Worm (Caenorhabditis elegans): ENCODE data around the gene mans-2.

DNA sequence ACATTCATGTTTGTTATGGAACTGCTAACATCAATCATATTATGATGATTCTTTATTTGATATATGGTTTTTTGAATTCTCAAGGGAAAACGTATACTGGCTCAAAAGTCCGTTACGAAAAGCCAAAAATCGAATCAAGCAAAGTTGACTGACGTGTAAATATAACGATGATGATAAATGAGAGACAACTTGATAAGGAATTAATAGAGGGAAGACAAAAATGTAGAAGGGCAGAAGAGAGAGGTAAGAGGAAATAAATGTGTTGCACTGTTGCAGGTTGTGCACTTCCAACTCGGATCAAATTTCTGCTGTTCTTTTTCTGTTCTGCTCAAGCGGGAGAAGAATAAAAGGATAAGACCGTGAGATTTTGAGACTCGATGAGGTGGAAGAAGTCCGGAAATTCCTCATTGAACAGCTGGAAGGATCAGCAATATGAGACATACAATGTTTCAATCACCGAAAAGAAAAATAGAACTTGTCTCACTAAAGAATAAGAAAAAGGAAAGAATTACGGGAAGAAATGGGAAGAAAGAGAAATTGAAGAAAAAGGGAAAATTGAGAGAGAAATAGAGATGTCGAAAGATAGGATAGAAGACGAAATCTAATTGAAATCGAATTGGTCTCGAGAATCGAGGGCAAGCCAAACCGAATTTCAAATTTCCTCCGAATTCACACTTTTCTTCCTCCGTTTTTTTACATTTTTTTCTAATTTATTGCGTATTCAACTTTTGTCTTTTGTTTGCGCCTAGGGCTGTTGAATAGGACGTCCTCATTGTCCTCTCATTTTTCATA lies 990 bp upstream of the mans-2 start:
- no peak for TF ChIP-seq pag-3 (tag; optimal IDR thresholded peaks at IDR 0.05; ENCODE audit: borderline replicate concordance)
- TF ChIP-seq nhr-11 (tag; optimal IDR thresholded peaks at IDR 0.05), result no peak
- no peak for TF ChIP-seq ama-1 (optimal IDR thresholded peaks at IDR 0.05)
- no peak for TF ChIP-seq pqm-1 (tag; optimal IDR thresholded peaks at IDR 0.05)
- no peak for TF ChIP-seq nfya-1 (tag; optimal IDR thresholded peaks at IDR 0.05)
- no peak for TF ChIP-seq ceh-24 (tag; optimal IDR thresholded peaks at IDR 0.05)
- no peak for TF ChIP-seq unc-55 (GFP tag; optimal IDR thresholded peaks at IDR 0.05)
- no peak for TF ChIP-seq lin-11 (tag; optimal IDR thresholded peaks at IDR 0.05)

Data from whole organism, late embryonic.